Fruit fly (Drosophila melanogaster) whole organism, embryonic: ENCODE data around the gene Obp28a.

Source experiments
- CG10209 ChIP-seq: fragments of 200-800 bp; sonication (Bioruptor generic); optimal IDR thresholded peaks from 3 replicates; lab custom pipeline; 2017; ENCODE audit warnings: missing biosample characterization, mild to moderate bottlenecking, missing genetic modification characterization, missing genetic modification reagents
- CG10979 ChIP-seq: fragments of 200-800 bp; sonication (Bioruptor generic); optimal IDR thresholded peaks from 2 replicates; lab custom pipeline; 2018; ENCODE audit warnings: missing biosample characterization, mild to moderate bottlenecking, missing genetic modification characterization, moderate library complexity
- CG12104 ChIP-seq: fragments of 200-800 bp; sonication (Bioruptor generic); optimal IDR thresholded peaks from 3 replicates; lab custom pipeline; 2016; ENCODE audit warnings: missing biosample characterization, missing genetic modification characterization
- CG12744 ChIP-seq: fragments of 200-800 bp; sonication (Bioruptor generic); optimal IDR thresholded peaks from 2 replicates; lab custom pipeline; 2016; ENCODE audit warnings: missing biosample characterization, missing genetic modification characterization
- CG13296 ChIP-seq: fragments of 200-800 bp; sonication (Bioruptor generic); optimal IDR thresholded peaks from 3 replicates; lab custom pipeline; 2018; ENCODE audit warnings: missing biosample characterization, mild to moderate bottlenecking, missing genetic modification characterization
- CG13624 ChIP-seq: fragments of 200-800 bp; sonication (Bioruptor generic); optimal IDR thresholded peaks from 2 replicates; lab custom pipeline; 2016; ENCODE audit warnings: missing biosample characterization, missing genetic modification characterization
- CG13775 ChIP-seq: fragments of 200-800 bp; sonication (Bioruptor generic); optimal IDR thresholded peaks from 3 replicates; lab custom pipeline; 2017; ENCODE audit warnings: missing biosample characterization, mild to moderate bottlenecking, missing genetic modification characterization
- CG18476 ChIP-seq: fragments of 200-800 bp; sonication (Bioruptor generic); optimal IDR thresholded peaks from 2 replicates; lab custom pipeline; 2016; ENCODE audit warnings: missing biosample characterization, mild to moderate bottlenecking, missing genetic modification characterization
- CG2712 ChIP-seq: fragments of 200-800 bp; optimal IDR thresholded peaks from 3 replicates; lab custom pipeline; 2019; ENCODE audit warnings: missing biosample characterization, mild to moderate bottlenecking, missing genetic modification characterization, moderate library complexity
- CG30020 ChIP-seq: fragments of 200-800 bp; optimal IDR thresholded peaks from 2 replicates; lab custom pipeline; 2019; ENCODE audit warnings: missing biosample characterization, mild to moderate bottlenecking, missing genetic modification characterization, moderate library complexity
- CG30403 ChIP-seq: fragments of 200-800 bp; sonication (Bioruptor generic); optimal IDR thresholded peaks from 3 replicates; lab custom pipeline; 2016; ENCODE audit warnings: missing biosample characterization, missing genetic modification characterization
- CG30431 ChIP-seq: fragments of 200-800 bp; sonication (Bioruptor generic); optimal IDR thresholded peaks from 2 replicates; lab custom pipeline; 2017; ENCODE audit warnings: missing biosample characterization, missing genetic modification characterization
- CG34376 ChIP-seq: fragments of 200-800 bp; sonication (Bioruptor generic); optimal IDR thresholded peaks from 2 replicates; lab custom pipeline; 2018; ENCODE audit warnings: missing biosample characterization, mild to moderate bottlenecking, missing genetic modification characterization
- CG3726 ChIP-seq: fragments of 200-800 bp; sonication (Bioruptor generic); IDR thresholded peaks from 3 replicates; pipeline ENCODE4, ENCODE4 v1.3.6; 2022; ENCODE audit warnings: missing biosample characterization, missing genetic modification characterization
- CG3995 ChIP-seq: fragments of 200-800 bp; sonication (Bioruptor generic); optimal IDR thresholded peaks from 3 replicates; lab custom pipeline; 2016; ENCODE audit warnings: missing biosample characterization, missing genetic modification characterization
- CG4854 ChIP-seq: fragments of 200-800 bp; sonication (Bioruptor generic); optimal IDR thresholded peaks from 2 replicates; lab custom pipeline; 2016; ENCODE audit warnings: missing biosample characterization, missing genetic modification characterization, inconsistent platforms
- CG6175 ChIP-seq: fragments of 200-800 bp; sonication (Bioruptor generic); IDR thresholded peaks from 3 replicates; pipeline ENCODE4 v1.3.6; 2022; ENCODE audit warnings: missing biosample characterization, missing genetic modification characterization
- CG6254 ChIP-seq: fragments of 200-800 bp; sonication (Bioruptor generic); optimal IDR thresholded peaks from 3 replicates; lab custom pipeline; 2017; ENCODE audit warnings: mild to moderate bottlenecking, missing biosample characterization, missing genetic modification reagents, missing genetic modification characterization
- CG7745 ChIP-seq: fragments of 200-800 bp; sonication (Bioruptor generic); optimal IDR thresholded peaks from 2 replicates; lab custom pipeline; 2018; ENCODE audit warnings: missing biosample characterization, mild to moderate bottlenecking, missing genetic modification characterization, moderate library complexity
- CG9797 ChIP-seq: fragments of 200-800 bp; sonication (Bioruptor generic); optimal IDR thresholded peaks from 3 replicates; lab custom pipeline; 2018; ENCODE audit warnings: missing biosample characterization, mild to moderate bottlenecking, missing genetic modification characterization
- CHES-1-like ChIP-seq: fragments of 200-800 bp; sonication (Bioruptor generic); optimal IDR thresholded peaks from 2 replicates; lab custom pipeline; 2016; ENCODE audit warnings: missing biosample characterization, missing genetic modification characterization
- Dbx ChIP-seq: fragments of 200-800 bp; sonication (Bioruptor generic); IDR thresholded peaks from 3 replicates; pipeline ENCODE4 v1.3.6; 2022; ENCODE audit warnings: missing biosample characterization, missing genetic modification characterization
- Elba2 ChIP-seq: fragments of 200-800 bp; sonication (Bioruptor generic); optimal IDR thresholded peaks from 3 replicates; lab custom pipeline; 2016; ENCODE audit warnings: missing biosample characterization, missing genetic modification characterization
- GATAe ChIP-seq: fragments of 200-800 bp; sonication (Bioruptor generic); conservative IDR thresholded peaks from 2 replicates; pipeline ENCODE4 v1.3.6; 2022; ENCODE audit warnings: missing biosample characterization, missing genetic modification characterization
- HmgZ ChIP-seq: fragments of 200-800 bp; sonication (Bioruptor generic); optimal IDR thresholded peaks from 2 replicates; lab custom pipeline; 2018; ENCODE audit warnings: missing biosample characterization, mild to moderate bottlenecking, missing genetic modification characterization
- Lim3 ChIP-seq: fragments of 200-800 bp; sonication (Bioruptor generic); IDR thresholded peaks from 2 replicates; pipeline ENCODE4 v1.3.6; 2022; ENCODE audit warnings: missing biosample characterization, missing genetic modification characterization
- Mrtf ChIP-seq: fragments of 200-800 bp; sonication (Bioruptor generic); IDR thresholded peaks from 3 replicates; pipeline ENCODE4 v1.3.6; 2022; ENCODE audit warnings: missing biosample characterization, missing genetic modification characterization
- Neu2 ChIP-seq: fragments of 200-800 bp; sonication (Bioruptor generic); optimal IDR thresholded peaks from 3 replicates; lab custom pipeline; 2016; ENCODE audit warnings: missing biosample characterization, missing genetic modification characterization, borderline replicate concordance
- NfI ChIP-seq: fragments of 200-800 bp; sonication (Bioruptor generic); optimal IDR thresholded peaks from 3 replicates; lab custom pipeline; 2018; ENCODE audit warnings: missing biosample characterization, mild to moderate bottlenecking, missing genetic modification characterization, moderate library complexity
- Oaz ChIP-seq: fragments of 200-800 bp; sonication (Bioruptor generic); IDR thresholded peaks from 2 replicates; pipeline ENCODE4 v1.3.6; 2022; ENCODE audit warnings: missing biosample characterization, missing genetic modification characterization
- PHDP ChIP-seq: fragments of 200-800 bp; sonication (Bioruptor generic); optimal IDR thresholded peaks from 3 replicates; lab custom pipeline; 2018; ENCODE audit warnings: missing biosample characterization, mild to moderate bottlenecking, missing genetic modification characterization, moderate library complexity
- Six4 ChIP-seq: fragments of 200-800 bp; sonication (Bioruptor generic); optimal IDR thresholded peaks from 2 replicates; lab custom pipeline; 2016; ENCODE audit warnings: missing biosample characterization, missing genetic modification characterization
- Xbp1 ChIP-seq: fragments of 200-800 bp; sonication (Bioruptor generic); optimal IDR thresholded peaks from 3 replicates; lab custom pipeline; 2016; ENCODE audit warnings: missing biosample characterization, mild to moderate bottlenecking, missing genetic modification characterization
- ase ChIP-seq: fragments of 200-800 bp; sonication (Bioruptor generic); IDR thresholded peaks from 3 replicates; pipeline ENCODE4 v1.3.6; 2022; ENCODE audit warnings: missing biosample characterization, missing genetic modification characterization
- bcd ChIP-seq: fragments of 200-800 bp; sonication (Bioruptor generic); optimal IDR thresholded peaks from 2 replicates; lab custom pipeline; 2017; ENCODE audit warnings: missing biosample characterization, mild to moderate bottlenecking, missing genetic modification characterization
- caup ChIP-seq: fragments of 200-800 bp; sonication (Bioruptor generic); optimal IDR thresholded peaks from 3 replicates; lab custom pipeline; 2017; ENCODE audit warnings: missing biosample characterization, mild to moderate bottlenecking, missing genetic modification characterization, moderate library complexity; ENCODE audit not compliant: severe bottlenecking
- croc ChIP-seq: fragments of 200-800 bp; sonication (Bioruptor generic); conservative IDR thresholded peaks from 3 replicates; pipeline ENCODE4 v1.3.6; 2022; ENCODE audit warnings: missing biosample characterization, missing genetic modification characterization
- dmrt99B ChIP-seq: fragments of 200-800 bp; sonication (Bioruptor generic); optimal IDR thresholded peaks from 2 replicates; lab custom pipeline; 2018; ENCODE audit warnings: missing biosample characterization, mild to moderate bottlenecking, missing genetic modification characterization, moderate library complexity
- emc ChIP-seq: fragments of 200-800 bp; sonication (Bioruptor generic); optimal IDR thresholded peaks from 2 replicates; lab custom pipeline; 2016; ENCODE audit warnings: missing biosample characterization, missing genetic modification characterization
- ftz-f1 ChIP-seq: fragments of 200-800 bp; sonication (Bioruptor generic); optimal IDR thresholded peaks from 2 replicates; lab custom pipeline; 2016; ENCODE audit warnings: missing biosample characterization, missing genetic modification characterization
- gro ChIP-seq: fragments of 200-800 bp; sonication (Bioruptor generic); optimal IDR thresholded peaks from 2 replicates; lab custom pipeline; 2016; ENCODE audit warnings: missing biosample characterization, missing genetic modification characterization
- h ChIP-seq: fragments of >200 bp; optimal IDR thresholded peaks from 2 replicates; lab custom pipeline; 2017
- peb ChIP-seq: fragments of 200-800 bp; sonication (Bioruptor generic); IDR thresholded peaks from 2 replicates; pipeline ENCODE4 v1.3.6; 2022; ENCODE audit warnings: missing biosample characterization, missing genetic modification characterization
- pfk ChIP-seq: fragments of 200-800 bp; sonication (Bioruptor generic); optimal IDR thresholded peaks from 2 replicates; lab custom pipeline; 2018; ENCODE audit warnings: missing biosample characterization, mild to moderate bottlenecking, missing genetic modification characterization, moderate library complexity
- pnt ChIP-seq: fragments of 200-800 bp; sonication (Bioruptor generic); optimal IDR thresholded peaks from 3 replicates; lab custom pipeline; 2016; ENCODE audit warnings: missing biosample characterization, missing genetic modification characterization
- psq ChIP-seq: fragments of 200-800 bp; sonication (Bioruptor generic); optimal IDR thresholded peaks from 2 replicates; lab custom pipeline; 2017; ENCODE audit warnings: missing biosample characterization, missing genetic modification characterization
- row ChIP-seq: fragments of 200-800 bp; sonication (Bioruptor generic); IDR thresholded peaks from 3 replicates; pipeline ENCODE4 v1.3.6; 2022; ENCODE audit warnings: missing biosample characterization, missing genetic modification characterization
- run ChIP-seq: fragments of 200-800 bp; sonication (Bioruptor generic); optimal IDR thresholded peaks from 3 replicates; lab custom pipeline; 2018; ENCODE audit warnings: missing biosample characterization, mild to moderate bottlenecking, missing genetic modification characterization
- salm ChIP-seq: fragments of 200-800 bp; sonication (Bioruptor generic); optimal IDR thresholded peaks from 2 replicates; lab custom pipeline; 2018; ENCODE audit warnings: missing biosample characterization, mild to moderate bottlenecking, missing genetic modification characterization
- seq ChIP-seq: fragments of 200-800 bp; sonication (Bioruptor generic); IDR thresholded peaks from 2 replicates; pipeline ENCODE4 v1.3.6; 2022; ENCODE audit warnings: missing biosample characterization, missing genetic modification characterization
- sr ChIP-seq: fragments of 200-800 bp; sonication (Bioruptor generic); IDR thresholded peaks from 3 replicates; pipeline ENCODE4 v1.3.6; 2022; ENCODE audit warnings: missing biosample characterization, missing genetic modification characterization
- vvl ChIP-seq: fragments of 200-800 bp; sonication (Bioruptor generic); IDR thresholded peaks from 2 replicates; pipeline ENCODE4 v1.3.6; 2022; ENCODE audit warnings: missing biosample characterization, missing genetic modification characterization

Obp28a gene

DNA sequence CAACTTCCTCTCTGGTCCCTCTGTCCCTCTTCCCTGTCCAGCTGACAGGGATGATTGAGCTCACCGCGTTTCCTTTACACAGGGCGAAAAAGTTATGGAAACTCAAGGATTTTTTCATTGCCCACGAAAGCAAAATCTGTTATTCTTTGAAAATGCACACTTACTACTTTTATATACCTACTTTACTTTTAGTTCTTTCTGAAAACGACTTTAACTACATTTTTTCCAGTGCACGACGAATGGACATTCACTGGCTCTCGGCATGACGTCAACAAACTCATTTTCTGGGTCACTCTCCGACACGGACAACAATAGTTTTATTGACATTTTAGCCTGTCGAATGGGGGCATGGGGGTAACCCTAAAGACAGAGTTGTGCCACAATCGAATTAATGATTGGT lies 15.7 kb upstream of the Obp28a start (continued):
- TF ChIP-seq seq (GFP tag; lab: Robert Waterston, UW) (peak; percentile 70), CG13624 (peak; percentile 37), CG13775 (peak; percentile 66), CG3995 (GFP tag; lab: Kevin White, UChicago) (no peak), CHES-1-like (peak; percentile 71), NfI (peak; percentile 52), Lim3 (GFP tag; lab: Robert Waterston, UW) (no peak), Dbx (GFP tag; lab: Robert Waterston, UW) (peak; percentile 79), run (tag; lab: Kevin White, UChicago) (no peak), psq (GFP tag; lab: Kevin White, UChicago) (peak; percentile 10), CG6254 (GFP tag; lab: Kevin White, UChicago) (peak; percentile 77), CG30403 (GFP tag; lab: Kevin White, UChicago) (peak; percentile 81), Mrtf (GFP tag; lab: Robert Waterston, UW) (peak; percentile 64; the same call in 2 of the 3 replicates), PHDP (tag; lab: Kevin White, UChicago) (peak; percentile 62), CG10979 (peak; percentile 82), CG30431 (GFP tag; lab: Kevin White, UChicago) (peak; percentile 35), dmrt99B (tag; lab: Kevin White, UChicago) (peak; percentile 82), CG18476 (GFP tag; lab: Kevin White, UChicago) (peak; percentile 30), emc (GFP tag; lab: Kevin White, UChicago) (no peak), caup (GFP tag; lab: Kevin White, UChicago) (peak; percentile 75), salm (tag; lab: Kevin White, UChicago) (no peak), vvl (peak; percentile 87), Six4 (GFP tag; lab: Kevin White, UChicago) (peak; percentile 71), gro (peak; percentile 52), CG7745 (no peak), Oaz (GFP tag; lab: Robert Waterston, UW) (peak; percentile 44; the same call in 1 of the 2 replicates), row (GFP tag; lab: Robert Waterston, UW) (peak; percentile 87), CG12744 (peak; percentile 59), CG4854 (GFP tag; lab: Kevin White, UChicago) (peak; percentile 45), peb (no peak; the same call in 1 of the 2 replicates), CG6175 (GFP tag; lab: Robert Waterston, UW) (peak; percentile 60; the same call in 1 of the 3 replicates), CG3726 (GFP tag; lab: Robert Waterston, UW) (peak; percentile 51; the same call in 1 of the 3 replicates), ase (GFP tag; lab: Robert Waterston, UW) (peak; percentile 71; the same call in 2 of the 3 replicates), CG2712 (peak; percentile 87), pnt (peak; percentile 84), h (no peak), Neu2 (GFP tag; lab: Kevin White, UChicago) (no peak), croc (GFP tag; lab: Robert Waterston, UW) (peak; percentile 54; the same call in 2 of the 3 replicates), CG12104 (GFP tag; lab: Kevin White, UChicago) (peak; percentile 24), HmgZ (peak; percentile 33), CG10209 (GFP tag; lab: Kevin White, UChicago) (peak; percentile 53), ftz-f1 (GFP tag; lab: Kevin White, UChicago) (no peak), Elba2 (GFP tag; lab: Kevin White, UChicago) (no peak), CG9797 (GFP tag; lab: Kevin White, UChicago) (no peak), CG13296 (GFP tag; lab: Kevin White, UChicago) (peak; percentile 72), CG30020 (no peak), CG34376 (peak; percentile 36), sr (GFP tag; lab: Robert Waterston, UW) (no peak), bcd (GFP tag; lab: Kevin White, UChicago) (peak; percentile 59), pfk (GFP tag; lab: Kevin White, UChicago) (no peak), Xbp1 (GFP tag; lab: Kevin White, UChicago) (peak; percentile 82), GATAe (GFP tag; lab: Robert Waterston, UW) (no peak)
